Worm (Caenorhabditis elegans) whole organism, mixed stage, embryonic: ENCODE results near the gene asp-3.

Experiments used
- M03D4.4 ChIP-seq: sonication (generic microtip); optimal IDR thresholded peaks from 2 replicates; lab custom pipeline; 2017; ENCODE audit warnings: mild to moderate bottlenecking, missing genetic modification characterization, missing compliant biosample characterization
- bed-3 ChIP-seq: fragments of 200-800 bp; sonication (Bioruptor generic); optimal IDR thresholded peaks from 3 replicates; lab custom pipeline; 2018; ENCODE audit warnings: mild to moderate bottlenecking, missing genetic modification characterization, moderate library complexity, missing compliant biosample characterization
- blmp-1 ChIP-seq: fragments of 150-350 bp; optimal IDR thresholded peaks from 2 replicates; lab custom pipeline; 2014; ENCODE audit warnings: missing biosample characterization, missing genetic modification characterization
- ceh-39 ChIP-seq: fragments of 150-350 bp; optimal IDR thresholded peaks from 2 replicates; lab custom pipeline; 2014; ENCODE audit warnings: missing biosample characterization, missing genetic modification characterization
- ceh-43 ChIP-seq: fragments of 200-800 bp; sonication (Bioruptor generic); optimal IDR thresholded peaks from 2 replicates; lab custom pipeline; 2018; ENCODE audit warnings: mild to moderate bottlenecking, missing genetic modification characterization, moderate library complexity, missing compliant biosample characterization
- ceh-83 ChIP-seq: fragments of 200-800 bp; sonication (Bioruptor generic); optimal IDR thresholded peaks from 2 replicates; lab custom pipeline; 2018; ENCODE audit warnings: mild to moderate bottlenecking, missing genetic modification characterization, missing compliant biosample characterization
- ces-1 ChIP-seq: fragments of 150-350 bp; optimal IDR thresholded peaks from 2 replicates; lab custom pipeline; 2014; ENCODE audit warnings: missing biosample characterization, missing genetic modification reagents, missing genetic modification characterization
- cnd-1 ChIP-seq: fragments of 200-800 bp; sonication (Bioruptor generic); optimal IDR thresholded peaks from 2 replicates; lab custom pipeline; 2018; ENCODE audit warnings: mild to moderate bottlenecking, missing genetic modification characterization, missing compliant biosample characterization
- drap-1 ChIP-seq: fragments of 200-800 bp; sonication (Bioruptor generic); optimal IDR thresholded peaks from 3 replicates; lab custom pipeline; 2018; ENCODE audit warnings: mild to moderate bottlenecking, missing genetic modification characterization, missing compliant biosample characterization
- elt-1 ChIP-seq: sonication (generic microtip); optimal IDR thresholded peaks from 2 replicates; lab custom pipeline; 2017; ENCODE audit warnings: missing genetic modification characterization, mild to moderate bottlenecking, missing compliant biosample characterization, antibody characterized with exemption, moderate library complexity, borderline replicate concordance; ENCODE audit not compliant: insufficient read depth
- elt-3 ChIP-seq: fragments of 150-350 bp; optimal IDR thresholded peaks from 2 replicates; lab custom pipeline; 2014; ENCODE audit warnings: missing biosample characterization, missing genetic modification characterization
- flh-1 ChIP-seq: fragments of 200-800 bp; sonication (Bioruptor generic); optimal IDR thresholded peaks from 2 replicates; lab custom pipeline; 2018; ENCODE audit warnings: mild to moderate bottlenecking, missing genetic modification characterization, moderate library complexity, missing compliant biosample characterization
- ham-2 ChIP-seq: fragments of 200-800 bp; sonication (Bioruptor generic); optimal IDR thresholded peaks from 2 replicates; lab custom pipeline; 2018; ENCODE audit warnings: mild to moderate bottlenecking, missing genetic modification characterization, missing compliant biosample characterization
- hlh-1 ChIP-seq: fragments of 150-350 bp; optimal IDR thresholded peaks from 2 replicates; lab custom pipeline; 2014; ENCODE audit warnings: missing biosample characterization, missing genetic modification reagents, missing genetic modification characterization
- lin-13 ChIP-seq: fragments of 150-350 bp; optimal IDR thresholded peaks from 2 replicates; lab custom pipeline; 2014; ENCODE audit warnings: missing biosample characterization, missing genetic modification characterization
- lin-32 ChIP-seq: fragments of 200-800 bp; sonication (Bioruptor generic); optimal IDR thresholded peaks from 2 replicates; lab custom pipeline; 2018; ENCODE audit warnings: mild to moderate bottlenecking, missing genetic modification characterization, missing compliant biosample characterization
- lsy-2 ChIP-seq: fragments of 150-350 bp; optimal IDR thresholded peaks from 2 replicates; lab custom pipeline; 2014; ENCODE audit warnings: missing biosample characterization, missing genetic modification characterization
- mab-5 ChIP-seq: fragments of 150-350 bp; optimal IDR thresholded peaks from 2 replicates; lab custom pipeline; 2014; ENCODE audit warnings: missing biosample characterization, missing genetic modification characterization
- mep-1 ChIP-seq: fragments of 150-350 bp; optimal IDR thresholded peaks from 2 replicates; lab custom pipeline; 2017; ENCODE audit warnings: missing biosample characterization, missing genetic modification reagents, missing genetic modification characterization, inconsistent platforms
- mls-2 ChIP-seq: sonication (generic microtip); optimal IDR thresholded peaks from 2 replicates; lab custom pipeline; 2016; ENCODE audit warnings: mild to moderate bottlenecking, missing genetic modification characterization, moderate library complexity, missing compliant biosample characterization
- nhr-12 ChIP-seq: fragments of 150-350 bp; optimal IDR thresholded peaks from 2 replicates; lab custom pipeline; 2014; ENCODE audit warnings: missing biosample characterization, missing genetic modification characterization
- nhr-2 ChIP-seq: fragments of 150-350 bp; optimal IDR thresholded peaks from 2 replicates; lab custom pipeline; 2014; ENCODE audit warnings: missing biosample characterization, missing genetic modification characterization
- nhr-237 ChIP-seq: fragments of 150-350 bp; optimal IDR thresholded peaks from 2 replicates; lab custom pipeline; 2014; ENCODE audit warnings: missing biosample characterization, missing genetic modification characterization
- nhr-28 ChIP-seq: fragments of 150-350 bp; optimal IDR thresholded peaks from 2 replicates; lab custom pipeline; 2014; ENCODE audit warnings: missing biosample characterization, missing genetic modification characterization
- nhr-76 ChIP-seq: sonication (generic microtip); optimal IDR thresholded peaks from 2 replicates; lab custom pipeline; 2017; ENCODE audit warnings: missing biosample characterization, missing genetic modification characterization
- pha-4 ChIP-seq: fragments of 150-350 bp; optimal IDR thresholded peaks from 2 replicates; lab custom pipeline; 2018; ENCODE audit warnings: missing biosample characterization, missing genetic modification reagents, missing genetic modification characterization
- sem-2 ChIP-seq: fragments of 200-800 bp; sonication (Bioruptor generic); optimal IDR thresholded peaks from 2 replicates; lab custom pipeline; 2018; ENCODE audit warnings: mild to moderate bottlenecking, missing genetic modification characterization, missing compliant biosample characterization
- snpc-4 ChIP-seq: fragments of 150-350 bp; optimal IDR thresholded peaks from 2 replicates; lab custom pipeline; 2014; ENCODE audit warnings: missing biosample characterization, missing genetic modification characterization
- sptf-1 ChIP-seq: sonication (generic microtip); optimal IDR thresholded peaks from 2 replicates; lab custom pipeline; 2017; ENCODE audit warnings: mild to moderate bottlenecking, missing genetic modification characterization, moderate library complexity, missing compliant biosample characterization
- tbx-8 ChIP-seq: fragments of 200-800 bp; sonication (Bioruptor generic); optimal IDR thresholded peaks from 2 replicates; lab custom pipeline; 2018; ENCODE audit warnings: mild to moderate bottlenecking, missing genetic modification characterization, moderate library complexity, missing compliant biosample characterization
- unc-120 ChIP-seq: sonication (generic microtip); optimal IDR thresholded peaks from 2 replicates; lab custom pipeline; 2017; ENCODE audit warnings: missing genetic modification characterization, missing compliant biosample characterization; ENCODE audit not compliant: poor library complexity, severe bottlenecking
- unc-39 ChIP-seq: fragments of 150-350 bp; optimal IDR thresholded peaks from 2 replicates; lab custom pipeline; 2014; ENCODE audit warnings: missing biosample characterization, missing genetic modification characterization
- unc-62 ChIP-seq: fragments of 150-350 bp; optimal IDR thresholded peaks from 2 replicates; lab custom pipeline; 2014; ENCODE audit warnings: missing biosample characterization, missing genetic modification reagents, missing genetic modification characterization
- zip-8 ChIP-seq: fragments of 150-350 bp; optimal IDR thresholded peaks from 2 replicates; lab custom pipeline; 2014; ENCODE audit warnings: missing biosample characterization, missing genetic modification characterization
- ztf-11 ChIP-seq: fragments of 150-350 bp; optimal IDR thresholded peaks from 2 replicates; lab custom pipeline; 2014; ENCODE audit warnings: missing biosample characterization, missing genetic modification characterization

asp-3 gene

ce11 chrX:6790986-6791385, at the start of gene asp-3:
TSS of gene asp-3 (plus strand) at chrX:6791064.
- TF ChIP-seq nhr-2 (no peak), drap-1 (GFP tag; lab: Kevin White, UChicago) (no peak), cnd-1 (tag; lab: Kevin White, UChicago) (no peak), snpc-4 (no peak), nhr-76 (tag; lab: Kevin White, UChicago) (no peak), hlh-1 (no peak), ceh-39 (tag; lab: Kevin White, UChicago) (no peak), ztf-11 (tag; lab: Kevin White, UChicago) (no peak), lin-13 (tag; lab: Kevin White, UChicago) (no peak), tbx-8 (GFP tag; lab: Kevin White, UChicago) (no peak), nhr-12 (tag; lab: Kevin White, UChicago) (no peak)

ce11 chrX:6741532-6741931, 49.3 kb upstream of the asp-3 start:
- TF ChIP-seq unc-62 (GFP tag; lab: Kevin White, UChicago) (peak; percentile 52), nhr-2 (no peak), bed-3 (GFP tag; lab: Kevin White, UChicago) (no peak), mab-5 (tag; lab: Kevin White, UChicago) (no peak)

ce11 chrX:6742011-6742683, 48.7 kb upstream of the asp-3 start, which contains the start of gene mdl-1:
TSS of gene mdl-1 (plus strand) at chrX:6742351.
- TF ChIP-seq lsy-2 (tag; lab: Kevin White, UChicago) (peak; percentile 51), pha-4 (tag; lab: Kevin White, UChicago) (peak; percentile 98), ces-1 (peak; percentile 39), hlh-1 (peak; percentile 23), nhr-28 (no peak), lin-13 (tag; lab: Kevin White, UChicago) (peak; percentile 72), elt-1 (tag; lab: Kevin White, UChicago) (peak; percentile 81), mab-5 (tag; lab: Kevin White, UChicago) (no peak), mep-1 (tag; lab: Kevin White, UChicago) (peak; percentile 35), mls-2 (tag; lab: Kevin White, UChicago) (peak; percentile 82), unc-62 (GFP tag; lab: Kevin White, UChicago) (peak; percentile 51), blmp-1 (tag; lab: Kevin White, UChicago) (peak; percentile 11), snpc-4 (no peak), bed-3 (GFP tag; lab: Kevin White, UChicago) (peak; percentile 46), ztf-11 (tag; lab: Kevin White, UChicago) (peak; percentile 76), nhr-237 (tag; lab: Kevin White, UChicago) (peak; percentile 64), drap-1 (GFP tag; lab: Kevin White, UChicago) (peak; percentile 76), unc-39 (tag; lab: Kevin White, UChicago) (peak; percentile 81), ceh-39 (tag; lab: Kevin White, UChicago) (no peak), sptf-1 (tag; lab: Kevin White, UChicago) (peak; percentile 89), ceh-43 (peak; percentile 60), unc-120 (peak; percentile 80), sem-2 (GFP tag; lab: Kevin White, UChicago) (no peak), nhr-2 (peak; percentile 48), ceh-83 (GFP tag; lab: Kevin White, UChicago) (peak; percentile 67), flh-1 (GFP tag; lab: Kevin White, UChicago) (no peak), M03D4.4 (peak; percentile 56), cnd-1 (tag; lab: Kevin White, UChicago) (no peak), nhr-12 (tag; lab: Kevin White, UChicago) (no peak), tbx-8 (GFP tag; lab: Kevin White, UChicago) (peak; percentile 65), ham-2 (GFP tag; lab: Kevin White, UChicago) (peak; percentile 100), nhr-76 (tag; lab: Kevin White, UChicago) (peak; percentile 61), lin-32 (GFP tag; lab: Kevin White, UChicago) (no peak), elt-3 (tag; lab: Kevin White, UChicago) (peak; percentile 65), zip-8 (tag; lab: Kevin White, UChicago) (peak; percentile 38)
